Worm (Caenorhabditis elegans) whole organism, midembryonic: ENCODE measurements around the gene C05D2.8.

Experiments
- T22C8.4 ChIP-seq: fragments of 200-800 bp; sonication (Bioruptor generic); IDR thresholded peaks from 2 replicates; pipeline ENCODE4 v1.3.6; 2022; ENCODE audit warnings: missing genetic modification characterization, missing compliant biosample characterization
- cog-1 ChIP-seq: sonication (generic microtip); optimal IDR thresholded peaks from 2 replicates; lab custom pipeline; 2016; ENCODE audit warnings: missing genetic modification characterization, missing compliant biosample characterization
- flt-1 ChIP-seq: fragments of 200-800 bp; sonication (Bioruptor generic); IDR thresholded peaks from 2 replicates; pipeline ENCODE4 v1.3.6; 2022; ENCODE audit warnings: missing genetic modification characterization, missing compliant biosample characterization
- med-1 ChIP-seq: sonication (generic microtip); optimal IDR thresholded peaks from 2 replicates; lab custom pipeline; 2017; ENCODE audit warnings: missing genetic modification characterization, mild to moderate bottlenecking, missing compliant biosample characterization, antibody characterized with exemption, missing genetic modification reagents; ENCODE audit not compliant: insufficient read depth
- tab-1 ChIP-seq: fragments of 200-800 bp; sonication (Bioruptor generic); IDR thresholded peaks from 2 replicates; pipeline ENCODE4 v1.3.6; 2022; ENCODE audit warnings: missing genetic modification characterization, missing compliant biosample characterization
- ztf-23 ChIP-seq: fragments of 200-800 bp; sonication (Bioruptor generic); IDR thresholded peaks from 2 replicates; pipeline ENCODE4 v1.3.6; 2022; ENCODE audit warnings: missing genetic modification reagents, missing genetic modification characterization, missing compliant biosample characterization

- TF ChIP-seq flt-1 (GFP tag; lab: Robert Waterston, UW) (no peak), tab-1 (GFP tag; lab: Robert Waterston, UW) (no peak), ztf-23 (no peak), cog-1 (no peak), med-1 (GFP tag; lab: Kevin White, UChicago) (no peak), T22C8.4 (GFP tag; lab: Robert Waterston, UW) (no peak)
Observed at ce11 chrIII:5639893-5640292, 29.7 kb upstream of the C05D2.8 start.
